Fruit fly (Drosophila melanogaster) whole organism, embryonic: ENCODE data around the gene Rbp1-like.

ENCODE experiments used
- Asciz ChIP-seq: fragments of 200-800 bp; sonication (Bioruptor generic); optimal IDR thresholded peaks from 2 replicates; lab custom pipeline; 2017; ENCODE audit warnings: missing biosample characterization, mild to moderate bottlenecking, missing genetic modification characterization, missing genetic modification reagents
- BtbVII ChIP-seq: fragments of 200-800 bp; sonication (Bioruptor generic); optimal IDR thresholded peaks from 3 replicates; lab custom pipeline; 2017; ENCODE audit warnings: missing biosample characterization, mild to moderate bottlenecking, missing genetic modification characterization
- CG11723 ChIP-seq: fragments of 200-800 bp; sonication (Bioruptor generic); optimal IDR thresholded peaks from 2 replicates; lab custom pipeline; 2017; ENCODE audit warnings: missing biosample characterization, mild to moderate bottlenecking, missing genetic modification characterization
- CG13775 ChIP-seq: fragments of 200-800 bp; sonication (Bioruptor generic); optimal IDR thresholded peaks from 3 replicates; lab custom pipeline; 2017; ENCODE audit warnings: missing biosample characterization, mild to moderate bottlenecking, missing genetic modification characterization
- CG13894 ChIP-seq: fragments of 200-800 bp; sonication (Bioruptor generic); optimal IDR thresholded peaks from 3 replicates; lab custom pipeline; 2018; ENCODE audit warnings: missing biosample characterization, mild to moderate bottlenecking, missing genetic modification characterization, moderate library complexity
- CG17186 ChIP-seq: fragments of 200-800 bp; sonication (Bioruptor generic); optimal IDR thresholded peaks from 3 replicates; lab custom pipeline; 2017; ENCODE audit warnings: missing biosample characterization, missing genetic modification reagents, missing genetic modification characterization
- CG3065 ChIP-seq: fragments of 200-800 bp; sonication (Bioruptor generic); optimal IDR thresholded peaks from 2 replicates; lab custom pipeline; 2016; ENCODE audit warnings: missing biosample characterization, missing genetic modification characterization
- CG42726 ChIP-seq: fragments of 200-800 bp; sonication (Bioruptor generic); IDR thresholded peaks from 2 replicates; pipeline ENCODE4 v1.3.6; 2022; ENCODE audit warnings: missing biosample characterization, missing genetic modification characterization; ENCODE audit not compliant: partially characterized antibody
- CG4820 ChIP-seq: fragments of 200-800 bp; sonication (Bioruptor generic); optimal IDR thresholded peaks from 3 replicates; lab custom pipeline; 2016; ENCODE audit warnings: missing biosample characterization, missing genetic modification characterization
- CG4854 ChIP-seq: fragments of 200-800 bp; sonication (Bioruptor generic); optimal IDR thresholded peaks from 2 replicates; lab custom pipeline; 2016; ENCODE audit warnings: missing biosample characterization, missing genetic modification characterization, inconsistent platforms
- CG6254 ChIP-seq: fragments of 200-800 bp; sonication (Bioruptor generic); optimal IDR thresholded peaks from 3 replicates; lab custom pipeline; 2017; ENCODE audit warnings: mild to moderate bottlenecking, missing biosample characterization, missing genetic modification reagents, missing genetic modification characterization
- CG6683 ChIP-seq: fragments of 200-800 bp; sonication (Bioruptor generic); optimal IDR thresholded peaks from 2 replicates; lab custom pipeline; 2017; ENCODE audit warnings: missing biosample characterization, mild to moderate bottlenecking, missing genetic modification characterization, missing genetic modification reagents
- CG8765 ChIP-seq: fragments of 200-800 bp; sonication (Bioruptor generic); IDR thresholded peaks from 2 replicates; pipeline ENCODE4 v1.3.6; 2022; ENCODE audit warnings: missing biosample characterization, missing genetic modification characterization
- CTCF ChIP-seq: fragments of 200-800 bp; sonication (Bioruptor generic); optimal IDR thresholded peaks from 2 replicates; lab custom pipeline; 2017; ENCODE audit warnings: missing biosample characterization, mild to moderate bottlenecking, missing genetic modification characterization, moderate library complexity
- Camta ChIP-seq: fragments of 200-800 bp; sonication (Bioruptor generic); optimal IDR thresholded peaks from 2 replicates; lab custom pipeline; 2016; ENCODE audit warnings: missing biosample characterization, missing genetic modification characterization
- D19B ChIP-seq: fragments of 200-800 bp; sonication (Bioruptor generic); optimal IDR thresholded peaks from 2 replicates; lab custom pipeline; 2017; ENCODE audit warnings: missing biosample characterization, mild to moderate bottlenecking, missing genetic modification characterization
- Dad ChIP-seq: fragments of 200-800 bp; sonication (Bioruptor generic); optimal IDR thresholded peaks from 3 replicates; lab custom pipeline; 2016; ENCODE audit warnings: missing biosample characterization, missing genetic modification characterization
- Deaf1 ChIP-seq: fragments of 200-800 bp; optimal IDR thresholded peaks from 3 replicates; lab custom pipeline; 2019; ENCODE audit warnings: missing biosample characterization, mild to moderate bottlenecking, missing genetic modification characterization, moderate library complexity
- Ets97D ChIP-seq: fragments of 200-800 bp; sonication (Bioruptor generic); optimal IDR thresholded peaks from 3 replicates; lab custom pipeline; 2016; ENCODE audit warnings: missing biosample characterization, missing genetic modification characterization
- GATAe ChIP-seq: fragments of 200-800 bp; sonication (Bioruptor generic); conservative IDR thresholded peaks from 2 replicates; pipeline ENCODE4 v1.3.6; 2022; ENCODE audit warnings: missing biosample characterization, missing genetic modification characterization
- Gug ChIP-seq: fragments of 200-800 bp; sonication (Bioruptor generic); IDR thresholded peaks from 4 replicates; pipeline ENCODE4 v1.3.6; 2022; ENCODE audit warnings: missing biosample characterization, missing genetic modification characterization
- HmgD ChIP-seq: fragments of 200-800 bp; sonication (Bioruptor generic); optimal IDR thresholded peaks from 3 replicates; lab custom pipeline; 2016; ENCODE audit warnings: missing biosample characterization, missing genetic modification characterization
- Lim3 ChIP-seq: fragments of 200-800 bp; sonication (Bioruptor generic); IDR thresholded peaks from 2 replicates; pipeline ENCODE4 v1.3.6; 2022; ENCODE audit warnings: missing biosample characterization, missing genetic modification characterization
- Med ChIP-seq: fragments of 200-800 bp; sonication (Bioruptor generic); peaks from one replicate; lab custom pipeline; 2016; ENCODE audit warnings: missing biosample characterization, missing genetic modification characterization, mild to moderate bottlenecking, inconsistent platforms, moderate library complexity
- Mrtf ChIP-seq: fragments of 200-800 bp; sonication (Bioruptor generic); IDR thresholded peaks from 3 replicates; pipeline ENCODE4 v1.3.6; 2022; ENCODE audit warnings: missing biosample characterization, missing genetic modification characterization
- Ptx1 ChIP-seq: fragments of 200-800 bp; sonication (Bioruptor generic); IDR thresholded peaks from 2 replicates; pipeline ENCODE4 v1.3.6; 2022; ENCODE audit warnings: missing biosample characterization, missing genetic modification characterization
- Rx ChIP-seq: fragments of 200-800 bp; sonication (Bioruptor generic); IDR thresholded peaks from 2 replicates; pipeline ENCODE4 v1.3.6; 2022; ENCODE audit warnings: missing biosample characterization, missing genetic modification characterization
- Spps ChIP-seq: fragments of 200-800 bp; sonication (Bioruptor generic); optimal IDR thresholded peaks from 2 replicates; lab custom pipeline; 2018; ENCODE audit warnings: missing biosample characterization, mild to moderate bottlenecking, missing genetic modification characterization
- ap ChIP-seq: fragments of 200-800 bp; sonication (Bioruptor generic); IDR thresholded peaks from 2 replicates; pipeline ENCODE4 v1.3.6; 2022; ENCODE audit warnings: missing biosample characterization, missing genetic modification characterization
- chn ChIP-seq: fragments of 200-800 bp; sonication (Bioruptor generic); optimal IDR thresholded peaks from 2 replicates; lab custom pipeline; 2016; ENCODE audit warnings: missing biosample characterization, missing genetic modification characterization
- exex ChIP-seq: fragments of 200-800 bp; sonication (Bioruptor generic); optimal IDR thresholded peaks from 4 replicates; lab custom pipeline; 2018; ENCODE audit warnings: missing biosample characterization, mild to moderate bottlenecking, missing genetic modification characterization, moderate library complexity
- gcm2 ChIP-seq: fragments of 200-800 bp; sonication (Bioruptor generic); optimal IDR thresholded peaks from 2 replicates; lab custom pipeline; 2016; ENCODE audit warnings: missing biosample characterization, missing genetic modification characterization
- gsb ChIP-seq: fragments of 200-800 bp; sonication (Bioruptor generic); IDR thresholded peaks from 2 replicates; pipeline ENCODE4 v1.3.6; 2022; ENCODE audit warnings: missing biosample characterization, missing genetic modification characterization
- h ChIP-seq: fragments of >200 bp; optimal IDR thresholded peaks from 2 replicates; lab custom pipeline; 2017
- insv ChIP-seq, 2 experiments: fragments of 200-800 bp; sonication (Bioruptor generic); optimal IDR thresholded peaks; 3 replicates each; lab custom pipeline; 2016 to 2018; ENCODE audit warnings: missing biosample characterization in 2 of 2, missing genetic modification characterization in 2 of 2
- nau ChIP-seq: fragments of 200-800 bp; sonication (Bioruptor generic); optimal IDR thresholded peaks from 3 replicates; lab custom pipeline; 2017; ENCODE audit warnings: missing biosample characterization, mild to moderate bottlenecking, missing genetic modification characterization, missing genetic modification reagents
- pita ChIP-seq: fragments of 200-800 bp; sonication (Bioruptor generic); optimal IDR thresholded peaks from 2 replicates; lab custom pipeline; 2017; ENCODE audit warnings: missing biosample characterization, mild to moderate bottlenecking, missing genetic modification characterization
- ranshi ChIP-seq: fragments of 200-800 bp; sonication (Bioruptor generic); IDR thresholded peaks from 2 replicates; pipeline ENCODE4 v1.3.6; 2022; ENCODE audit warnings: missing biosample characterization, missing genetic modification characterization
- rib ChIP-seq: fragments of 200-800 bp; sonication (Bioruptor generic); IDR thresholded peaks from 2 replicates; pipeline ENCODE4 v1.3.6; 2022; ENCODE audit warnings: missing biosample characterization, missing genetic modification characterization
- sd ChIP-seq: fragments of 200-800 bp; sonication (Bioruptor generic); optimal IDR thresholded peaks from 3 replicates; lab custom pipeline; 2018; ENCODE audit warnings: missing biosample characterization, mild to moderate bottlenecking, missing genetic modification characterization, moderate library complexity
- sim ChIP-seq: fragments of 200-800 bp; sonication (Bioruptor generic); IDR thresholded peaks from 2 replicates; pipeline ENCODE4 v1.3.6; 2022; ENCODE audit warnings: missing biosample characterization, missing genetic modification characterization
- so ChIP-seq: fragments of 200-800 bp; sonication (Bioruptor generic); IDR thresholded peaks from 3 replicates; pipeline ENCODE4 v1.3.6; 2022; ENCODE audit warnings: missing biosample characterization, missing genetic modification characterization
- sqz ChIP-seq: fragments of 200-800 bp; sonication (Bioruptor generic); optimal IDR thresholded peaks from 3 replicates; lab custom pipeline; 2018; ENCODE audit warnings: missing biosample characterization, mild to moderate bottlenecking, missing genetic modification characterization
- sr ChIP-seq: fragments of 200-800 bp; sonication (Bioruptor generic); IDR thresholded peaks from 3 replicates; pipeline ENCODE4 v1.3.6; 2022; ENCODE audit warnings: missing biosample characterization, missing genetic modification characterization
- stwl ChIP-seq: fragments of 200-800 bp; sonication (Bioruptor generic); optimal IDR thresholded peaks from 3 replicates; lab custom pipeline; 2018; ENCODE audit warnings: missing biosample characterization, mild to moderate bottlenecking, missing genetic modification characterization, moderate library complexity
- twi ChIP-seq: fragments of 200-800 bp; optimal IDR thresholded peaks from 2 replicates; lab custom pipeline; 2019; ENCODE audit warnings: missing biosample characterization, mild to moderate bottlenecking, missing genetic modification characterization, moderate library complexity
- unc-4 ChIP-seq: fragments of 200-800 bp; sonication (Bioruptor generic); IDR thresholded peaks from 2 replicates; pipeline ENCODE4 v1.3.6; 2022; ENCODE audit warnings: missing biosample characterization, missing genetic modification characterization; ENCODE audit not compliant: partially characterized antibody
- yki ChIP-seq: fragments of >200 bp; optimal IDR thresholded peaks from 3 replicates; lab custom pipeline; 2018
- zfh1 ChIP-seq: fragments of 200-800 bp; sonication (Bioruptor generic); IDR thresholded peaks from 3 replicates; pipeline ENCODE4 v1.3.6; 2022; ENCODE audit warnings: missing biosample characterization, missing genetic modification characterization

Gene Rbp1-like

DNA sequence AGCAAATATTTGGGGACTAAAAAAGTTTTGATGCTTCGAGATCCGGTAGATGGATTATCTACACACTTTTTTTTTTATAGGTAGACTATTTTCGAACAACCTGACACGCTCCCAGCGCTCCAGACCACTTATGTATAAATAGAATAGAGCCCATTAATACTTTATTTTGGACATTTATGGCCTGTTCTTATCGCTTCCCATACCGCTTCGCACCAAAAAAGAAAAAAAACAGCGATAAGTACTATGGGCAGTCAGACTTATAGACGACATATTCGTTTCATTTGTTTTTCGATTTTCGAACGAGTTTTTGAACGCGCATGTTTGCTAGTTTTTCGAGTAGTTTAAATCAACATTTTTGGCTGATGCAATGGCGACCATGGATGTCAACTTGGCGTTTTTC lies 12.9 kb upstream of the Rbp1-like start (continued):
- TF ChIP-seq sqz (GFP tag; lab: Kevin White, UChicago) (peak; percentile 81), sd (tag; lab: Kevin White, UChicago) (peak; percentile 14)
- TF ChIP-seq, all 482 proteins: peak for 13

DNA sequence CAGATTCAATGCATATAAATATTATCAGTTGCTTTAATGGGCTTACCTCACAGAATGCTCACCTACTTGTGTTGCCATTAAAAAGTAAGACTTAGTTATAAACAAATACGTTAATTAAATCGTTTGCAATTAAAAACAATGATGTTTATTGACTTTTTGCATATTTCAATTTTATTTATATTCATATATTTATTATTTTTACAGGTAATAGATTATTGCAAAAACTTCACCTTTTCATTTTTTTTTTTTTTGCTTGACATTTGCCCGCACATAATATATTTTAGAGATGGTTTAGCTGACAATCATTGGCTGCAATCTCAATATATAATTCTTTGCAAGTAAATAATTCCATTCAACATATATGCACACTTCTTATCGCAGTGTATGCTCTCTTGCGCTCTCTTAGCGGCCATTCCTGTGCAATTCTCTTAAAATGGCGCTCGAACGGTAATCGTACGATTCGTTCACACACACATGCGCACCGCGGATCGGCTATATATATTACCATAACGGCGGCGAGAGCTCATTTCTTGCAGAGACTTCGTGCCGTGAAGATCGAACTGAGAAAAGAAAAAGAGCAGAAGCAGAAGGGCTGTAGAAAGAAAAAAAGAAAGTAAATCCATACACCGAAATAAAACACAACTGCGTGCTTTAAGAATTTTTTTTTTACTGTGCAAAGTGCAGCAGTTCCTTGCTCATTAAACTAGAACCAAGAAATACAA lies 11.9 kb upstream of the Rbp1-like start, which contains the start of gene Bcat:
Gene Bcat (plus strand): TSS at position 522 of the 722 bp plus-strand sequence.
- TF ChIP-seq gsb (GFP tag; lab: Robert Waterston, UW) = 0 out of 2 replicates have a peak, but pooled peaks have one; percentile 41
- peak; percentile 58 for TF ChIP-seq CG11723 (GFP tag; lab: Kevin White, UChicago)
- TF ChIP-seq BtbVII (GFP tag; lab: Kevin White, UChicago) = peak; percentile 77
- peak; percentile 4; the same call in 1 of the 3 replicates for TF ChIP-seq zfh1 (GFP tag; lab: Robert Waterston, UW)
- no peak for TF ChIP-seq CG8765
- TF ChIP-seq CG6254 (GFP tag; lab: Kevin White, UChicago) = no peak
- peak; percentile 43 for TF ChIP-seq Asciz (GFP tag; lab: Kevin White, UChicago)
- no peak for TF ChIP-seq CG13894
- TF ChIP-seq chn (GFP tag; lab: Kevin White, UChicago) = peak; percentile 13
- no peak for TF ChIP-seq Mrtf (GFP tag; lab: Robert Waterston, UW)
- TF ChIP-seq D19B (GFP tag; lab: Kevin White, UChicago) = peak; percentile 73
- TF ChIP-seq Rx (GFP tag; lab: Robert Waterston, UW) = no peak; the same call in 1 of the 2 replicates
- TF ChIP-seq Deaf1 = peak; percentile 83
- peak; percentile 15; the same call in 1 of the 4 replicates for TF ChIP-seq Gug (GFP tag; lab: Robert Waterston, UW)
- no peak for TF ChIP-seq sd (tag; lab: Kevin White, UChicago)
- TF ChIP-seq twi (tag; lab: Kevin White, UChicago) = no peak
- TF ChIP-seq Dad (GFP tag; lab: Kevin White, UChicago) = no peak
- peak; percentile 64 for TF ChIP-seq Ptx1 (GFP tag; lab: Robert Waterston, UW)
- no peak for TF ChIP-seq Spps (tag; lab: Kevin White, UChicago)
- no peak for TF ChIP-seq nau (GFP tag; lab: Kevin White, UChicago)
- no peak for TF ChIP-seq stwl (tag; lab: Kevin White, UChicago)
- no peak for TF ChIP-seq CTCF (GFP tag; lab: Kevin White, UChicago)
- TF ChIP-seq CG13775 (GFP tag; lab: Kevin White, UChicago) = peak; percentile 83
- TF ChIP-seq rib = no peak
- TF ChIP-seq sr (GFP tag; lab: Robert Waterston, UW) = no peak
- peak; percentile 55 for TF ChIP-seq CG6683
- no peak for TF ChIP-seq CG3065 (GFP tag; lab: Kevin White, UChicago)
- TF ChIP-seq Lim3 (GFP tag; lab: Robert Waterston, UW) = no peak
- no peak for TF ChIP-seq exex (tag; lab: Kevin White, UChicago)
- TF ChIP-seq CG42726 = no peak
- TF ChIP-seq so (GFP tag; lab: Robert Waterston, UW) = no peak
- peak; percentile 36 for TF ChIP-seq CG4820 (GFP tag; lab: Kevin White, UChicago)
- no peak for TF ChIP-seq yki (lab: Kevin White, UChicago)
- TF ChIP-seq Med = peak; percentile 87
- TF ChIP-seq insv (GFP tag; optimal IDR thresholded peaks at IDR 0.05; lab: Kevin White, UChicago) = peak in 1 of 2 experiments; percentile 29
- peak; percentile 45; the same call in 1 of the 2 replicates for TF ChIP-seq GATAe (GFP tag; lab: Robert Waterston, UW)
- no peak for TF ChIP-seq sim (GFP tag; lab: Robert Waterston, UW)
- TF ChIP-seq Ets97D = no peak
- no peak for TF ChIP-seq unc-4 (GFP tag; lab: Robert Waterston, UW)
- no peak for TF ChIP-seq HmgD (GFP tag; lab: Kevin White, UChicago)
- TF ChIP-seq Camta (GFP tag; lab: Kevin White, UChicago) = no peak
- TF ChIP-seq gcm2 = no peak
- no peak for TF ChIP-seq CG4854 (GFP tag; lab: Kevin White, UChicago)
- TF ChIP-seq pita = no peak
- TF ChIP-seq ap (GFP tag; lab: Robert Waterston, UW) = no peak
- TF ChIP-seq h (lab: Kevin White, UChicago) = no peak
- 0 out of 2 replicates have a peak, but pooled peaks have one; percentile 35 for TF ChIP-seq ranshi (GFP tag; lab: Robert Waterston, UW)
- TF ChIP-seq CG17186 (GFP tag; lab: Kevin White, UChicago) = no peak
